Worm (Caenorhabditis elegans) whole organism, L1 larva: ENCODE measurements around the gene W09B6.4.

Source experiments
- F16B12.6 ChIP-seq: fragments of 150-350 bp; optimal IDR thresholded peaks from 2 replicates; lab custom pipeline; 2014; ENCODE audit warnings: missing biosample characterization, missing genetic modification characterization
- ceh-82 ChIP-seq, 3 experiments: fragments of 150-350 bp in 1 of 3; sonication (generic microtip) in 2 of 3; optimal IDR thresholded peaks; 2 replicates each; lab custom pipeline; 2014 to 2017; ENCODE audit warnings: missing biosample characterization in 3 of 3, missing genetic modification characterization in 3 of 3
- dpl-1 ChIP-seq, 3 experiments: fragments of 150-350 bp in 2 of 3; sonication (generic microtip) in 1 of 3; optimal IDR thresholded peaks; 2 replicates each; lab custom pipeline; 2014 to 2017; ENCODE audit warnings: missing biosample characterization in 3 of 3, missing genetic modification characterization in 3 of 3, missing genetic modification reagents in 3 of 3
- dsc-1 ChIP-seq: sonication (generic microtip); optimal IDR thresholded peaks from 2 replicates; lab custom pipeline; 2016; ENCODE audit warnings: mild to moderate bottlenecking, missing genetic modification characterization, missing compliant biosample characterization
- grh-1 ChIP-seq: fragments of 200-800 bp; sonication (Bioruptor generic); IDR thresholded peaks from 2 replicates; pipeline ENCODE4 v1.3.6; 2022; ENCODE audit warnings: missing genetic modification reagents, missing genetic modification characterization, missing compliant biosample characterization
- mef-2 ChIP-seq: fragments of 150-350 bp; optimal IDR thresholded peaks from 2 replicates; lab custom pipeline; 2014; ENCODE audit warnings: missing biosample characterization, missing genetic modification characterization
- nhr-237 ChIP-seq: fragments of 150-350 bp; optimal IDR thresholded peaks from 2 replicates; lab custom pipeline; 2014; ENCODE audit warnings: missing biosample characterization, missing genetic modification characterization
- pax-3 ChIP-seq: fragments of 200-800 bp; sonication (Bioruptor generic); optimal IDR thresholded peaks from 2 replicates; lab custom pipeline; 2018; ENCODE audit warnings: mild to moderate bottlenecking, missing genetic modification characterization, moderate library complexity, missing compliant biosample characterization
- sox-4 ChIP-seq: sonication (generic microtip); optimal IDR thresholded peaks from 2 replicates; lab custom pipeline; 2016; ENCODE audit warnings: missing genetic modification characterization, missing compliant biosample characterization
- ztf-4 ChIP-seq: fragments of 150-350 bp; optimal IDR thresholded peaks from 2 replicates; lab custom pipeline; 2014; ENCODE audit warnings: missing biosample characterization, missing genetic modification characterization

ce11 chrII:1105291-1105690 lies 35.3 kb downstream of the W09B6.4 start:
- no peak for TF ChIP-seq nhr-237 (tag; lab: Kevin White, UChicago)
- no peak for TF ChIP-seq dsc-1 (tag; lab: Kevin White, UChicago)
- TF ChIP-seq F16B12.6 (tag; lab: Kevin White, UChicago): no peak
- no peak for TF ChIP-seq mef-2 (tag; lab: Kevin White, UChicago)
- no peak for TF ChIP-seq ztf-4 (tag; lab: Kevin White, UChicago)
- no peak for TF ChIP-seq pax-3 (tag; lab: Kevin White, UChicago)
- TF ChIP-seq sox-4 (tag; lab: Kevin White, UChicago): no peak
- TF ChIP-seq grh-1 (GFP tag; lab: Robert Waterston, UW): no peak
- no peak for TF ChIP-seq dpl-1 (GFP tag; optimal IDR thresholded peaks at IDR 0.05; lab: Kevin White, UChicago)
- TF ChIP-seq ceh-82 (tag; optimal IDR thresholded peaks at IDR 0.05; lab: Kevin White, UChicago): no peak
